Worm (Caenorhabditis elegans): ENCODE results near the gene D1005.6.

Gene D1005.6

ce11 chrX:1476005-1476404 is 11.4 kb upstream of the D1005.6 start:
- TF ChIP-seq ztf-4 (tag; optimal IDR thresholded peaks at IDR 0.05) (no peak), zag-1 (tag; optimal IDR thresholded peaks at IDR 0.05) (no peak), ZK546.5 (tag; optimal IDR thresholded peaks at IDR 0.05) (no peak), fkh-2 (tag; optimal IDR thresholded peaks at IDR 0.05) (no peak), daf-12 (tag; optimal IDR thresholded peaks at IDR 0.05) (no peak), jun-1 (tag; optimal IDR thresholded peaks at IDR 0.05) (no peak)

- TF ChIP-seq nhr-76 (tag; optimal IDR thresholded peaks at IDR 0.05) (no peak), nhr-11 (tag; optimal IDR thresholded peaks at IDR 0.05) (no peak), zag-1 (tag; optimal IDR thresholded peaks at IDR 0.05) (no peak), ceh-16 (tag; optimal IDR thresholded peaks at IDR 0.05) (no peak), elt-2 (tag; optimal IDR thresholded peaks at IDR 0.05) (no peak), ztf-4 (tag; optimal IDR thresholded peaks at IDR 0.05) (no peak), elt-3 (tag; optimal IDR thresholded peaks at IDR 0.05) (no peak), aly-2 (tag; optimal IDR thresholded peaks at IDR 0.05) (no peak), pha-4 (tag; optimal IDR thresholded peaks at IDR 0.05) (no peak), lsy-12 (tag; optimal IDR thresholded peaks at IDR 0.05) (no peak), nhr-237 (tag; optimal IDR thresholded peaks at IDR 0.05) (no peak)
These were observed 9.2 kb upstream of the D1005.6 start for ce11 chrX:1473794-1474193.

ce11 chrX:1472880-1473279 is 8.3 kb upstream of the D1005.6 start, which contains the start of gene D1005.5:
TSS of gene D1005.5 (minus strand) at chrX:1472980.
- TF ChIP-seq nhr-25 (tag; optimal IDR thresholded peaks at IDR 0.05) (no peak), ama-1 (optimal IDR thresholded peaks at IDR 0.05) (no peak), zag-1 (tag; optimal IDR thresholded peaks at IDR 0.05) (no peak), tbx-2 (tag; optimal IDR thresholded peaks at IDR 0.05) (no peak), lin-39 (tag; optimal IDR thresholded peaks at IDR 0.05) (no peak), nhr-77 (tag; optimal IDR thresholded peaks at IDR 0.05) (no peak), pha-4 (tag; optimal IDR thresholded peaks at IDR 0.05) (no peak), snpc-4 (tag; optimal IDR thresholded peaks at IDR 0.05) (no peak), ZK546.5 (tag; optimal IDR thresholded peaks at IDR 0.05) (no peak)

- no peak for TF ChIP-seq tbx-2 (tag; optimal IDR thresholded peaks at IDR 0.05)
- peak; percentile 10 for TF ChIP-seq snpc-4 (tag; optimal IDR thresholded peaks at IDR 0.05)
These were observed 6.6 kb upstream of the D1005.6 start for ce11 chrX:1471232-1471631.

- no peak for TF ChIP-seq ZK546.5 (tag; optimal IDR thresholded peaks at IDR 0.05)
- peak; percentile 79 for TF ChIP-seq fkh-10 (GFP tag; optimal IDR thresholded peaks at IDR 0.05)
These were observed 3.5 kb upstream of the D1005.6 start for ce11 chrX:1468057-1468456.

ce11 chrX:1459756-1460155 is 4.8 kb downstream of the D1005.6 start:
- TF ChIP-seq sea-2 (GFP tag; optimal IDR thresholded peaks at IDR 0.05) (no peak), lin-39 (tag; optimal IDR thresholded peaks at IDR 0.05) (no peak), nfya-1 (tag; optimal IDR thresholded peaks at IDR 0.05; ENCODE audit: insufficient read depth) (no peak), jun-1 (tag; optimal IDR thresholded peaks at IDR 0.05) (no peak), nhr-237 (tag; optimal IDR thresholded peaks at IDR 0.05) (no peak), egl-27 (tag; optimal IDR thresholded peaks at IDR 0.05) (no peak), zag-1 (tag; optimal IDR thresholded peaks at IDR 0.05) (no peak), nhr-28 (tag; optimal IDR thresholded peaks at IDR 0.05) (no peak), elt-1 (tag; optimal IDR thresholded peaks at IDR 0.05) (no peak), R02D3.7 (tag; optimal IDR thresholded peaks at IDR 0.05) (no peak), fkh-2 (tag; optimal IDR thresholded peaks at IDR 0.05) (no peak), ztf-11 (tag; optimal IDR thresholded peaks at IDR 0.05) (no peak), elt-2 (tag; optimal IDR thresholded peaks at IDR 0.05) (no peak), hmg-11 (tag; optimal IDR thresholded peaks at IDR 0.05) (no peak), pqm-1 (tag; optimal IDR thresholded peaks at IDR 0.05) (no peak)

- TF ChIP-seq nhr-25 (tag; optimal IDR thresholded peaks at IDR 0.05): peak; percentile 41
- peak; percentile 63 for TF ChIP-seq nhr-23 (tag; optimal IDR thresholded peaks at IDR 0.05)
- no peak for TF ChIP-seq elt-1 (tag; optimal IDR thresholded peaks at IDR 0.05)
These were observed 5.8 kb downstream of the D1005.6 start, which contains the start of gene D1005.2 for ce11 chrX:1458793-1459192. TSS of gene D1005.2 (plus strand) at chrX:1459022.
